Worm (Caenorhabditis elegans) whole organism, midembryonic: ENCODE measurements around the gene srlf-12.

Source experiments
- T22C8.4 ChIP-seq: fragments of 200-800 bp; sonication (Bioruptor generic); IDR thresholded peaks from 2 replicates; pipeline ENCODE4 v1.3.6; 2022; ENCODE audit warnings: missing genetic modification characterization, missing compliant biosample characterization
- flt-1 ChIP-seq: fragments of 200-800 bp; sonication (Bioruptor generic); IDR thresholded peaks from 2 replicates; pipeline ENCODE4 v1.3.6; 2022; ENCODE audit warnings: missing genetic modification characterization, missing compliant biosample characterization
- klf-2 ChIP-seq: fragments of 200-800 bp; sonication (Bioruptor generic); conservative IDR thresholded peaks from 2 replicates; pipeline ENCODE4 v1.3.6; 2022; ENCODE audit warnings: missing genetic modification reagents, missing genetic modification characterization, missing compliant biosample characterization
- ref-1 ChIP-seq: fragments of 200-800 bp; sonication (Bioruptor generic); conservative IDR thresholded peaks from 2 replicates; pipeline ENCODE4 v1.3.6; 2022; ENCODE audit warnings: missing genetic modification reagents, missing genetic modification characterization, missing compliant biosample characterization
- ztf-29 ChIP-seq: fragments of 200-800 bp; sonication (Bioruptor generic); IDR thresholded peaks from 2 replicates; pipeline ENCODE4 v1.3.6; 2022; ENCODE audit warnings: missing genetic modification reagents, missing genetic modification characterization, missing compliant biosample characterization

DNA sequence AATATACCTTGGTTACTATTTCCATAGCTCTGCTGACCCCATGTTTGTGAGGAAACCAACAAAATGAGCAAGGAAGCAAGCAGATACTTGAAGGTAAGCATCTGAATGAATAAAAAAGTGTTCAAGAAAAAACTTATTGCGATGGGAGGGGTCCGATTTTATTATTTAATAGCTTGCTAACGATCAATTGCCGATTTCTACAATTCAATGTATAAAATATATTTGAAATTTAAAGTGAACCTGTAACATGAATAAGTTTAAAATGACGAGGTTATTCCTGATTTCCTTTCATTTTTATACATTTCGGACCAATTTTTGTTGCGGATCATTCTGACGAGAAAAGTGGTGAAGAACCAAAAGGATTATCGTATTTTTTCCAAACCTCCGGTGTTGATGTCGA, 4.6 kb upstream of the srlf-12 start, which contains the start of gene srlf-13:
- TF ChIP-seq flt-1 (GFP tag; lab: Robert Waterston, UW) (no peak), ref-1 (no peak), ztf-29 (no peak), T22C8.4 (no peak), klf-2 (GFP tag; lab: Robert Waterston, UW) (no peak)
